Fruit fly (Drosophila melanogaster): ENCODE results near the gene Mics1.

DNA sequence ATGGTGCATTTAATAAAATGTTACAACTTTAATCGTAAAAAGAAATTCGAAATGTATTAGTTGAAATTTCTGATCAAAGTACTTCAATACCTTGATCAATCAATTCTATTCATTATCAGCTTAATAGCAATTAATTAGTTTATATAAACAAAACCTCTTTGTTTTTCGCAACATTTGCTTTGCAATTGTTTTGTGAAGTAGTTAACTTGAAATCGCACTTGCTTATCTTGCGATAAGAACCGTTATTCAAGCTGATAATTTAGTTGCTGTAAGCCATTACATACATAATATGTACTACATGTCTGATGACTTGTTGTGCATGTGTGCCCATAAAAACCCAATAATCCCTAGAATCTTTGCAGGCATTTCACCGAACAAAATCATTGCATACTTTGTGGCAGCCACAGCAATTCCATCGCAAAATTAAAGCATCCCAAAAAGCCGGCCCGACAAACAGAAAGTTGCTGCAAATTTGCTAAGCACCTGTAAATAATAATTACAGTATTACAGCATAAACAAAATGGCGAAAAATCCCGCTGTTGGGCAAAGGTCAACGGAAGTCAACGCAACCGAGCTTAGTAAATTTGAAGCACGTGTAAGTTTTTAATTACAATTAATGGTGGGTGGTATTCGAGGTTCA, 6.1 kb upstream of the Mics1 start:
- TF ChIP-seq CTCF (optimal IDR thresholded peaks at IDR 0.05) (no peak), CG8478 (optimal IDR thresholded peaks at IDR 0.05) (no peak)

All from S2 (cell line).